1 fruit fly cellular context compared by ENCODE assay signal in genomic region chrX:3866844-3867457, dm6.
TF ChIP-seq lines count a peak whose summit lies in the region.

No protein-coding gene starts in this region.

TF ChIP-seq in whole organism, embryonic, 481 proteins besides CTCF, POLR2A, EP300 and RAD21 (continued from another document):
- TF ChIP-seq Hmr (GFP tag; optimal IDR thresholded peaks at IDR 0.05; lab: Kevin White, UChicago) (no peak), onecut (GFP tag; IDR thresholded peaks at IDR 0.05; lab: Robert Waterston, UW) (0 out of 2 replicates have a peak, but pooled peaks have one; percentile 16), insv (GFP tag; optimal IDR thresholded peaks at IDR 0.05; lab: Kevin White, UChicago) (no peak), cato (GFP tag; optimal IDR thresholded peaks at IDR 0.05; lab: Kevin White, UChicago; ENCODE audit: borderline replicate concordance) (no peak), CG3726 (GFP tag; IDR thresholded peaks at IDR 0.05; lab: Robert Waterston, UW) (no peak), sc (optimal IDR thresholded peaks at IDR 0.05; lab: Kevin White, UChicago) (no peak), sc (GFP tag; optimal IDR thresholded peaks at IDR 0.05; lab: Kevin White, UChicago) (no peak), rib (GFP tag; IDR thresholded peaks at IDR 0.05; lab: Robert Waterston, UW) (no peak), Elba2 (GFP tag; optimal IDR thresholded peaks at IDR 0.05; lab: Kevin White, UChicago) (no peak), Dek (tag; optimal IDR thresholded peaks at IDR 0.05; lab: Kevin White, UChicago) (no peak), Xbp1 (GFP tag; optimal IDR thresholded peaks at IDR 0.05; lab: Kevin White, UChicago) (no peak), hth (optimal IDR thresholded peaks at IDR 0.05; lab: Kevin White, UChicago) (no peak), Kr (GFP tag; optimal IDR thresholded peaks at IDR 0.05; lab: Kevin White, UChicago) (no peak), amos (GFP tag; IDR thresholded peaks at IDR 0.05; lab: Robert Waterston, UW; ENCODE audit: partially characterized antibody) (no peak), CG13624 (GFP tag; optimal IDR thresholded peaks at IDR 0.05; lab: Kevin White, UChicago) (no peak), lmd (GFP tag; IDR thresholded peaks at IDR 0.05; lab: Robert Waterston, UW) (no peak), trh (GFP tag; optimal IDR thresholded peaks at IDR 0.05; lab: Kevin White, UChicago) (no peak), unc-4 (GFP tag; IDR thresholded peaks at IDR 0.05; lab: Robert Waterston, UW; ENCODE audit: partially characterized antibody) (no peak), CG14965 (GFP tag; optimal IDR thresholded peaks at IDR 0.05; lab: Kevin White, UChicago; ENCODE audit: borderline replicate concordance) (no peak), al (GFP tag; IDR thresholded peaks at IDR 0.05; lab: Robert Waterston, UW) (no peak), CG17361 (GFP tag; IDR thresholded peaks at IDR 0.05; lab: Robert Waterston, UW) (peak; percentile 39; the same call in 1 of the 3 replicates), Rx (GFP tag; IDR thresholded peaks at IDR 0.05; lab: Robert Waterston, UW) (no peak), sug (tag; optimal IDR thresholded peaks at IDR 0.05; lab: Kevin White, UChicago) (no peak), Drgx (GFP tag; IDR thresholded peaks at IDR 0.05; lab: Robert Waterston, UW) (no peak), CG1602 (GFP tag; optimal IDR thresholded peaks at IDR 0.05; lab: Kevin White, UChicago) (no peak), CG2678 (tag; optimal IDR thresholded peaks at IDR 0.05; lab: Kevin White, UChicago) (peak; percentile 40), CG8359 (GFP tag; optimal IDR thresholded peaks at IDR 0.05; lab: Kevin White, UChicago; ENCODE audit: borderline replicate concordance) (no peak), Oli (tag; optimal IDR thresholded peaks at IDR 0.05; lab: Kevin White, UChicago) (peak; percentile 25), CG31441 (GFP tag; IDR thresholded peaks at IDR 0.05; lab: Robert Waterston, UW) (peak; percentile 13; the same call in 1 of the 2 replicates), Lim3 (GFP tag; IDR thresholded peaks at IDR 0.05; lab: Robert Waterston, UW) (no peak), CG30431 (GFP tag; optimal IDR thresholded peaks at IDR 0.05; lab: Kevin White, UChicago) (no peak), gem (tag; optimal IDR thresholded peaks at IDR 0.05; lab: Kevin White, UChicago) (peak; percentile 51), gcm (GFP tag; optimal IDR thresholded peaks at IDR 0.05; lab: Kevin White, UChicago) (no peak), Gsc (GFP tag; IDR thresholded peaks at IDR 0.05; lab: Robert Waterston, UW) (no peak), CG18476 (GFP tag; optimal IDR thresholded peaks at IDR 0.05; lab: Kevin White, UChicago) (no peak), ERR (GFP tag; optimal IDR thresholded peaks at IDR 0.05; lab: Kevin White, UChicago) (no peak), Hr3 (GFP tag; optimal IDR thresholded peaks at IDR 0.05; lab: Kevin White, UChicago) (peak; percentile 22), Sox102F (GFP tag; optimal IDR thresholded peaks at IDR 0.05; lab: Kevin White, UChicago) (peak; percentile 8), Hr78 (GFP tag; optimal IDR thresholded peaks at IDR 0.05; lab: Kevin White, UChicago) (no peak), yki (optimal IDR thresholded peaks at IDR 0.05; lab: Kevin White, UChicago) (no peak), CG8089 (GFP tag; optimal IDR thresholded peaks at IDR 0.05; lab: Kevin White, UChicago) (no peak), CG9437 (GFP tag; optimal IDR thresholded peaks at IDR 0.05; lab: Kevin White, UChicago) (no peak), Hey (tag; optimal IDR thresholded peaks at IDR 0.05; lab: Kevin White, UChicago) (no peak), CG13296 (GFP tag; optimal IDR thresholded peaks at IDR 0.05; lab: Kevin White, UChicago) (no peak), Sin3A (optimal IDR thresholded peaks at IDR 0.05; lab: Kevin White, UChicago) (no peak), CG2129 (GFP tag; IDR thresholded peaks at IDR 0.05; lab: Robert Waterston, UW; ENCODE audit: partially characterized antibody) (no peak), bsh (GFP tag; optimal IDR thresholded peaks at IDR 0.05; lab: Kevin White, UChicago) (peak in 1 of 2 experiments; percentile 24), Stat92E (GFP tag; optimal IDR thresholded peaks at IDR 0.05; lab: Kevin White, UChicago) (no peak), dm (GFP tag; optimal IDR thresholded peaks at IDR 0.05; lab: Kevin White, UChicago) (no peak), CG10979 (tag; optimal IDR thresholded peaks at IDR 0.05; lab: Kevin White, UChicago) (peak; percentile 12), ac (GFP tag; optimal IDR thresholded peaks at IDR 0.05; lab: Kevin White, UChicago) (no peak), dmrt99B (tag; optimal IDR thresholded peaks at IDR 0.05; lab: Kevin White, UChicago) (peak; percentile 38), CG4360 (GFP tag; IDR thresholded peaks at IDR 0.05; lab: Robert Waterston, UW) (no peak), CG8924 (tag; optimal IDR thresholded peaks at IDR 0.05; lab: Kevin White, UChicago) (no peak), CG7839 (tag; optimal IDR thresholded peaks at IDR 0.05; lab: Kevin White, UChicago) (peak; percentile 1), CG15269 (tag; optimal IDR thresholded peaks at IDR 0.05; lab: Kevin White, UChicago) (no peak), unpg (GFP tag; optimal IDR thresholded peaks at IDR 0.05; lab: Kevin White, UChicago) (peak; percentile 8), CG14710 (tag; optimal IDR thresholded peaks at IDR 0.05; lab: Kevin White, UChicago) (peak; percentile 17), CG18619 (GFP tag; optimal IDR thresholded peaks at IDR 0.05; lab: Kevin White, UChicago) (no peak), fd96Cb (tag; optimal IDR thresholded peaks at IDR 0.05; lab: Kevin White, UChicago) (peak; percentile 29), CG10147 (GFP tag; optimal IDR thresholded peaks at IDR 0.05; lab: Kevin White, UChicago) (no peak), CG11695 (GFP tag; IDR thresholded peaks at IDR 0.05; lab: Robert Waterston, UW) (no peak)
